Worm (Caenorhabditis elegans) whole organism, midembryonic: ENCODE data around the gene B0554.4.

Experiments
- T22C8.4 ChIP-seq: fragments of 200-800 bp; sonication (Bioruptor generic); IDR thresholded peaks from 2 replicates; pipeline ENCODE4 v1.3.6; 2022; ENCODE audit warnings: missing genetic modification characterization, missing compliant biosample characterization
- cog-1 ChIP-seq: sonication (generic microtip); optimal IDR thresholded peaks from 2 replicates; lab custom pipeline; 2016; ENCODE audit warnings: missing genetic modification characterization, missing compliant biosample characterization
- flt-1 ChIP-seq: fragments of 200-800 bp; sonication (Bioruptor generic); IDR thresholded peaks from 2 replicates; pipeline ENCODE4 v1.3.6; 2022; ENCODE audit warnings: missing genetic modification characterization, missing compliant biosample characterization
- med-1 ChIP-seq: sonication (generic microtip); optimal IDR thresholded peaks from 2 replicates; lab custom pipeline; 2017; ENCODE audit warnings: missing genetic modification characterization, mild to moderate bottlenecking, missing compliant biosample characterization, antibody characterized with exemption, missing genetic modification reagents; ENCODE audit not compliant: insufficient read depth
- ref-1 ChIP-seq: fragments of 200-800 bp; sonication (Bioruptor generic); conservative IDR thresholded peaks from 2 replicates; pipeline ENCODE4 v1.3.6; 2022; ENCODE audit warnings: missing genetic modification reagents, missing genetic modification characterization, missing compliant biosample characterization
- tab-1 ChIP-seq: fragments of 200-800 bp; sonication (Bioruptor generic); IDR thresholded peaks from 2 replicates; pipeline ENCODE4 v1.3.6; 2022; ENCODE audit warnings: missing genetic modification characterization, missing compliant biosample characterization
- ztf-23 ChIP-seq: fragments of 200-800 bp; sonication (Bioruptor generic); IDR thresholded peaks from 2 replicates; pipeline ENCODE4 v1.3.6; 2022; ENCODE audit warnings: missing genetic modification reagents, missing genetic modification characterization, missing compliant biosample characterization
- ztf-29 ChIP-seq: fragments of 200-800 bp; sonication (Bioruptor generic); IDR thresholded peaks from 2 replicates; pipeline ENCODE4 v1.3.6; 2022; ENCODE audit warnings: missing genetic modification reagents, missing genetic modification characterization, missing compliant biosample characterization

DNA sequence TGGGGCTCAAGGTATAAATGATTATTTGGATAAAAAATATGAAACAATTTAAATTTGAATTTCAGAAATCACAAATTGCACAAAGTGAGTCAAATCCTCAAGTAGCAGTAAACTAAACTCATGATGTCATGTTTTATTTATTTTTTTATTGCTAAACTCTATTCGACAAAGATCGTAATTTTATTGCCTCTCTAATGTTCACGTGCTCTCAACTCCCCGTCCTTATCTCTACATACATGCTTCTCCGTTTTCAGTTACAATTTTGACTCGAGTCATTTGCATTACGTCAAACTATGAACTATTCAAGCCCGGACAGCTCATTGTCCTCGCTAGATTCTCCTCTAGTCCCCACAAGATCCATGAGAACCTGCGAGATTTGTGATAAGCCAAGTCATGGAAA, 45.6 kb downstream of the B0554.4 start, which contains the start of gene nhr-99:
- TF ChIP-seq flt-1 (GFP tag; lab: Robert Waterston, UW) (no peak), T22C8.4 (no peak), med-1 (no peak), ztf-29 (GFP tag; lab: Robert Waterston, UW) (no peak), cog-1 (tag; lab: Kevin White, UChicago) (no peak), tab-1 (GFP tag; lab: Robert Waterston, UW) (no peak), ztf-23 (GFP tag; lab: Robert Waterston, UW) (no peak), ref-1 (no peak)
